Fruit fly (Drosophila melanogaster) ovary, adult (tissue): ENCODE measurements around the gene CG34454.

ENCODE experiments used
- CG17801 ChIP-seq: fragments of 200-800 bp; optimal IDR thresholded peaks from 2 replicates; lab custom pipeline; 2019; ENCODE audit warnings: missing biosample characterization, mild to moderate bottlenecking, missing genetic modification characterization, moderate library complexity; ENCODE audit not compliant: partially characterized antibody

The CG34454 gene

dm6 chr3L:232267-232666 is at the start of gene CG34454:
Gene CG34454, minus strand, starts transcription at chr3L:232350.
- no peak for TF ChIP-seq CG17801 (GFP tag; lab: Kevin White, UChicago)

DNA sequence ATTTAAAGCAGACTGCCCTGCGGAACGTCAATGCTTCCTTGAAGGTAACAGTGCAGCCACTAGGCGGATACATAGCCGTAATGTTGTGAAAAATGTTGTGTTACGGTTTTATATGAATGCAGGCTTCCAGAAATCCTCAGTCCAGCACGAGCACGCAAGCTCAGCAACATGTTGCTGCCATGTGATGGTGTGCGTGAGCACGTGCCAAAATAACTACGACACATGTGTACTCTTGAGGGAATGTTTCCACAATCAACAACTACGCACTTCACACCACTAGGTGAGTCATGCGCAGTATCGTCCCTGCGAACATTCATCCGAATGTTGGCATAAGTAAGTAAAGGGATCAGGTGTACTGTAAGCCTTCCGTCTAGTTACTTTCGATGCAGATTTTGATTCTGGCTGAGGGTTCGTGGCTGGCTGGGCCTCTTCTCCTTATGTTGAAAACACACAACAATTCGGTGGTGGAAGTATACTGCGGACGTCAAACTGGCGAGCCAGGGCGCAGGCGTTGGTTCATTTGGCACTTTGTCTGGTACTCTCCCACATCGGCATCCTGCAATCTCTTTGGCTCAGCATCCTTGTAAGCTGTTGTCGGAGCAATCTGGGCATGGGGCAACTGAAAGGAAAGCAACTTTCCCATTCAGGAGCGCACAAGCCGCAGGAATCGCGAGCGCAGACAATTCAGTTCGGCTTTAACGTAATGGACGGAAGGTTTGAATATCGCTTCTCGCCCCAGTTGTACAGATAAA is 44.8 kb upstream of the CG34454 start, which contains the start of gene RhoGEF3:
Gene RhoGEF3 (plus strand): TSS at position 702 of the 752 bp plus-strand sequence.
- no peak for TF ChIP-seq CG17801 (GFP tag; lab: Kevin White, UChicago)

dm6 chr3L:274855-275254 is 42.7 kb upstream of the CG34454 start, which contains the start of gene ttm2:
Gene ttm2, plus strand, starts transcription at chr3L:275155.
- no peak for TF ChIP-seq CG17801 (GFP tag; lab: Kevin White, UChicago)

- TF ChIP-seq CG17801 (GFP tag; lab: Kevin White, UChicago), result no peak
Observed at dm6 chr3L:273291-273690, 41.1 kb upstream of the CG34454 start, which contains the start of gene CG32845. Gene CG32845, minus strand, starts transcription at chr3L:273391.

dm6 chr3L:271501-272249 is 39.5 kb upstream of the CG34454 start:
- TF ChIP-seq CG17801 (GFP tag; lab: Kevin White, UChicago), result peak; percentile 44

DNA sequence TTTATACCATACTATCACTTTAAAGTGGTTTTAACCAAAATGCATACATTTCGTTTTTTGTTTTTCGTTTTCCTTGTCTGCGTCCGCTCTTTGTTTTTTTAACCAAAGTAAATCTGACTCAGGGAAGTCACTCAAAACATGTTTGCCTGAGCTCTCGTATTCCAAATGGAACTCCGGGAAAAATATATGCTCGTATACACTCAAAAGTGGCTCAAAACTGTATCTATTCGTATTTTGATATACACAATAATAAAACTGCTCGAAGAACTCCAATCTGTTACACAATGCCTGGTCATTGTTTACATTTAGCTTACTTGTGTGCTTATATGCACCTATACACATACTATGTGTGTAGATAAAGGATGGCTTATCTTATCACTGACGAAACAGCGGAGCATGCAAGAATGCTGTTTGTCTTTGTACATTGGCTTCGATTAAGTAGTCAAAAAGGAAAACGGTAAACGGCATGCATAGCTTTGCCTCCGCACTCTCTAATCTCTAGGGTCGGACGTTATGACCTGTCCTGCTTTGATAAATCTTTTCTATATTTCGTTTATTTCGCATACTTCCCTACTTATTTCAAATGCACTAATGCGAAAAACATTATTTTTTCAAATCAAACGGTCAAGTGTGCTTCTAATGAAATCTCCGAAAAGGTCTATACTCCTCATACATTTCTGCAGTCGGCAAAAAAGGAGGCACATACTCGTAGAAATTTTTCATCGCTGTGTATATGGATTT is 38.8 kb upstream of the CG34454 start, which contains the start of gene miple2:
Gene miple2 (plus strand): TSS at position 441 of the 741 bp plus-strand sequence.
- no peak for TF ChIP-seq CG17801 (GFP tag; lab: Kevin White, UChicago)

DNA sequence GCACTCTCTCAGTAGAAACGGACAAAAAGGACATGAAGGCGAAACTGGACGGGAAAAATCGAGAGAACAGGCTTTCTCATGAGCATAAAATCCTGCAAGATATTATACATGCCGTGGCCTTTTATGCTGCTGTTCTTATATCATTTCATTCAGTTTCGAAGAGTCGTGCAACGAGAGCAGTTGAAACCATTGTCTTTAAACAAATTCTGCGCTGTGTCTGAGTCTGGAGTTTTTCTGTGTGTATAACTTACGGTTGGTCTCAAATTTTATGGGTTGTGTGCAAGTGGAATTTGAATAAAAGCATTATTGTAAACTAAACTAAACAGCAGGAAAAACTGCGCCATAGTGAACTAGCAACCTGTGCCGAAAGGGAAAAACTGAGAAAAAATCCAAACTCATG is 35.5 kb upstream of the CG34454 start:
- no peak for TF ChIP-seq CG17801 (GFP tag; lab: Kevin White, UChicago)

DNA sequence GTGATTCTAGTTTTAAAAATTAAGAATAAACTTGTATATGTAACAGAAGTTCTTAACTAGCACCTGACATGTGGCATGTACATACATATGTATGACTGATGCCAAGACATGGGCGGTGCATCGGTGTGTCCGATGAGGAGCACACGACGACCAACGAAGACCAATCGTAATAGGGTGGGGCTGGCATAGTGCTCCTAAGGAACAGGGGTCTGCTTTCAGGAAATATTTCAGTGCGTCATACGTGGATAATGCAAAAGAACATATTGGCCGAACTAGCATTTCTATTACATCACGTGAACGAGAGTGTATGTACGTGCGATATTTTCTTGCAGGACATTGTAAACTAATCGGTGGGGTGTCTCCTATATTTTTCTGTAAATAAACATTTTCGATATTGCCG is 34.9 kb upstream of the CG34454 start, which contains the start of gene miple1:
Gene miple1 (plus strand): TSS at position 217 of the 400 bp plus-strand sequence.
- TF ChIP-seq CG17801 (GFP tag; lab: Kevin White, UChicago), result no peak

dm6 chr3L:265808-266207 is 33.7 kb upstream of the CG34454 start, which contains the start of gene CG34263:
Gene CG34263, minus strand, starts transcription at chr3L:265908.
- no peak for TF ChIP-seq CG17801 (GFP tag; lab: Kevin White, UChicago)

DNA sequence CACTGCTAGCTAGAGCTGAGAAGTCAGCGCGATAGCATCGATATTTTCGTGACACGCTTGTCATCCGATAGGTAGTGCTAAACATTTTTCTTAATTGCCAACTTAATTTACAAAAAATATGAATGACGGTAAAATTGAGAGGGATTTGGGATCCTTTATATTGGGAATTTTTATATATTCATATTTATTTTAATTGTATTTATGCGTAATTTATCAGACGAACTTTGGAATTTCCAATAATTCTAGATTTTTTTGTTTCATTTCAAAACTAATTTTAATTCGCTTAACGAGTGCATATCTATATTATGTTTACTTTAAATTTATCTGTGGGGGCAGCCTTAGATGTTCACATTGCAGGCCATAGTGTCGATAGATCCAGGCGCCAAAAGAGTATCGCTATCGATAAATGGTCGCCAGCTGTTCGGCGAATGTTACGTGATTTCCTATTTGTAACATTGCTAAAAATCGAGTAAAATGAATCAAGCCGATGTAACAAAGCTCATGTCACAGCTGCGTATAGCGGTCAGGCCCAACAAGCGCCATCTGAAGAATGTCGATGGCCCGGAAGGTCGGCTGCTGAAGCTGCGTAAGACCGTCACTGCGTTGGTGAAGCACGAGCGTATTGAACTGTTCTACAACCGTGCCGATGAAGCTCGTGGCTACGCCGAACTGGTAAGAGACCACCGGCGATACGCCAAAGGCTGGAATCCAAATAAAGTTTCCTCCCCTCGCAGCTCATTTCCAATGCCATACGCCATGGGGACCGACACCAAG is 32.4 kb upstream of the CG34454 start, which contains the start of the genes Tudor-SN and mRpL17:
Gene Tudor-SN (minus strand): TSS at position 3 of the 774 bp plus-strand sequence.
Gene mRpL17 (plus strand): TSS at position 402 of the 774 bp plus-strand sequence.
- TF ChIP-seq CG17801 (GFP tag; lab: Kevin White, UChicago), result no peak

DNA sequence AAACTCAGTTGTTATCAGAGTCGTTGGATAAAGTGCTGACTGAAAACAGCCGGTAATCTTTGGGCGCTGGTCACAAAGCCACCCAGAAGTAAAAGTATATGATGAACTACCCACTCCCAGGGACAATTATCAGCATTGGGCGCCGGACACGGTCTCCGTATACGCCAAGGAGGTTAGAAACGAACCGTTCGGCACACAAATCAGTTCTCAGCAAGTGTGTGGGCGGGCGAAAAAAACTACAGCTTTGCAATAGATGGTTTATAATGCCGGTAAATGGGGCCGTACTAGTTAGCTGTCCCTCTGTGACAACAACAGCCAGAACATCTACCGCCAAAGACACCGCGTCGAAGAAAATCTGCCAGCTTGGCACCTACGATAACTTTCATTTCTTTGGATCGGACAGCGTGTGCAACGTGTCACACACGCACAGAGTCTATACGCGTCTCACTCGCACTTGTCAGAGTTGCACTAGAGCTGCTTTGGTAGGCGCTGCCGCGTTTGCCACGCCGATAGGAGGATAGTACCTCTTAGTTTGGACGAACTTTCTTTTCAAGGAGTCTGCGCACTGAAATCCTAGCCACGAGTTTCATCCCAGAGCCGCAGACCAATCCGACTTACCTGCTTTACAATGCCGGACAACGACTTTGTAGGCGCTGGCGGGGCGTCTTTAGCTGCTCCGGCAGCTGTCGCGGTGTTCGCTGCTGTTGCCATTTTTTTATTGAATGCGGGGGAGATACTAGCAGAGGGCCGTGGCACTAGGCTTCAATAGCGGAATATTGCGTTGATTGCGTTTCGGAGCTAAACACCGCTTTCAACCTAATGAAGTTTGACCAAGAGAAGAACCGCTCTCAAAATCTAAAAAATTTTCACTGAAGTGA is 31.6 kb upstream of the CG34454 start:
- TF ChIP-seq CG17801 (GFP tag; lab: Kevin White, UChicago), result no peak

dm6 chr3L:262724-263177 is 30.6 kb upstream of the CG34454 start:
- TF ChIP-seq CG17801 (GFP tag; lab: Kevin White, UChicago), result no peak
